Fruit fly (Drosophila melanogaster) whole organism, pupa: ENCODE measurements around the gene Arp3.

ENCODE experiments used
- CG14655 ChIP-seq: fragments of 200-800 bp; sonication (Bioruptor generic); optimal IDR thresholded peaks from 3 replicates; lab custom pipeline; 2017; ENCODE audit warnings: mild to moderate bottlenecking, missing biosample characterization, missing genetic modification reagents, missing genetic modification characterization
- CG32121 ChIP-seq: fragments of 200-800 bp; sonication (Bioruptor generic); IDR thresholded peaks from 2 replicates; pipeline ENCODE4 v1.3.6; 2022; ENCODE audit warnings: missing biosample characterization, missing genetic modification characterization
- CG9948 ChIP-seq: fragments of 200-800 bp; sonication (Bioruptor generic); optimal IDR thresholded peaks from 2 replicates; lab custom pipeline; 2018; ENCODE audit warnings: missing biosample characterization, mild to moderate bottlenecking, missing genetic modification characterization, moderate library complexity
- D1 ChIP-seq: fragments of 200-800 bp; sonication (Bioruptor generic); optimal IDR thresholded peaks from 2 replicates; lab custom pipeline; 2018; ENCODE audit warnings: missing biosample characterization, mild to moderate bottlenecking, missing genetic modification characterization, moderate library complexity
- EcR ChIP-seq: fragments of 200-800 bp; sonication (Bioruptor generic); optimal IDR thresholded peaks from 3 replicates; lab custom pipeline; 2019; ENCODE audit warnings: missing biosample characterization, missing genetic modification characterization, mild to moderate bottlenecking, moderate library complexity, missing genetic modification reagents
- Ets98B ChIP-seq: fragments of 200-800 bp; sonication (Bioruptor generic); IDR thresholded peaks from 2 replicates; pipeline ENCODE4 v1.3.6; 2022; ENCODE audit warnings: missing biosample characterization, missing genetic modification characterization
- Pif1B ChIP-seq: fragments of 200-800 bp; sonication (Bioruptor generic); optimal IDR thresholded peaks from 3 replicates; lab custom pipeline; 2016; ENCODE audit warnings: missing biosample characterization, missing genetic modification characterization
- fd96Ca ChIP-seq: fragments of 200-800 bp; sonication (Bioruptor generic); IDR thresholded peaks from 3 replicates; pipeline ENCODE4 v1.3.6; 2022; ENCODE audit warnings: missing biosample characterization, missing genetic modification characterization

dm6 chr3L:8121590-8121989 lies 5.9 kb upstream of the Arp3 start, which contains the start of gene ldbr:
- TF ChIP-seq CG14655 (no peak), CG32121 (GFP tag; lab: Robert Waterston, UW) (no peak), Ets98B (no peak), D1 (tag; lab: Kevin White, UChicago) (no peak), fd96Ca (GFP tag; lab: Robert Waterston, UW) (no peak), Pif1B (GFP tag; lab: Kevin White, UChicago) (no peak), EcR (no peak), CG9948 (tag; lab: Kevin White, UChicago) (no peak)
